Worm (Caenorhabditis elegans) whole organism, L1 larva: ENCODE results near the gene Y73C8C.8.

Source experiments
- aha-1 ChIP-seq: fragments of 150-350 bp; optimal IDR thresholded peaks from 2 replicates; lab custom pipeline; 2014; ENCODE audit warnings: missing biosample characterization, missing genetic modification characterization
- aly-2 ChIP-seq: fragments of 150-350 bp; optimal IDR thresholded peaks from 2 replicates; lab custom pipeline; 2014; ENCODE audit warnings: missing biosample characterization, missing genetic modification characterization
- fkh-10 ChIP-seq: sonication (generic microtip); optimal IDR thresholded peaks from 2 replicates; lab custom pipeline; 2017; ENCODE audit warnings: missing biosample characterization, missing genetic modification reagents, missing genetic modification characterization
- fos-1 ChIP-seq: fragments of 150-350 bp; optimal IDR thresholded peaks from 2 replicates; lab custom pipeline; 2014; ENCODE audit warnings: missing biosample characterization, missing genetic modification characterization
- pqm-1 ChIP-seq: sonication (generic microtip); optimal IDR thresholded peaks from 3 replicates; lab custom pipeline; 2017; ENCODE audit warnings: missing biosample characterization, missing genetic modification characterization
- snpc-4 ChIP-seq: fragments of 150-350 bp; optimal IDR thresholded peaks from 2 replicates; lab custom pipeline; 2014; ENCODE audit warnings: missing biosample characterization, missing genetic modification characterization
- sox-4 ChIP-seq: sonication (generic microtip); optimal IDR thresholded peaks from 2 replicates; lab custom pipeline; 2016; ENCODE audit warnings: missing genetic modification characterization, missing compliant biosample characterization

DNA sequence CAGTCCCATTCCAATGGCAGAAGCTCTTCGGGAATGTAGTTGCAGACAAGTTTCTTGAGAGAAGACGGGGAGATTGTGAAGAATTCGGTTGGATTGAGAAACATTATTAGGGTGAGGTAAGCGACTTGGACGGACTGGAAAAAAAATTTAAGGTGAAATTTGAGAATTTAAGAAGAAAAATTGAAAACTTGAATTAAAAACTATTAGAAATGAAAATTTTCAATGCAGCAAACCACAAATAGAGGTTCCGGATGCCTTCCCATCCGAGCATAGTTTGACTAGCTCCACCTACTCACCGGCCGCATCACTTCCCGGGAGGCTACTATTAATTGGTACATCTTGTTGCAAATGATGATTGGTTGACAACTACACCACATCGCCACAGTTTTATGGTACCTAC is at the start of gene Y73C8C.8:
- TF ChIP-seq aha-1 (tag; lab: Kevin White, UChicago) (no peak), fos-1 (tag; lab: Kevin White, UChicago) (no peak), snpc-4 (tag; lab: Kevin White, UChicago) (no peak), sox-4 (tag; lab: Kevin White, UChicago) (no peak), pqm-1 (tag; lab: Kevin White, UChicago) (no peak), fkh-10 (GFP tag; lab: Kevin White, UChicago) (no peak), aly-2 (tag; lab: Kevin White, UChicago) (no peak)
